Worm (Caenorhabditis elegans) whole organism, early embryonic: ENCODE measurements around the gene R05H5.3.

ENCODE experiments used
- B0310.2 ChIP-seq: sonication (generic microtip); optimal IDR thresholded peaks from 2 replicates; lab custom pipeline; 2016; ENCODE audit warnings: mild to moderate bottlenecking, missing genetic modification characterization, missing compliant biosample characterization
- F13C5.2 ChIP-seq: sonication (generic microtip); optimal IDR thresholded peaks from 2 replicates; lab custom pipeline; 2017; ENCODE audit warnings: mild to moderate bottlenecking, missing genetic modification characterization, inconsistent platforms, missing compliant biosample characterization
- aly-1 ChIP-seq: sonication (generic microtip); optimal IDR thresholded peaks from 2 replicates; lab custom pipeline; 2016; ENCODE audit warnings: missing genetic modification characterization, missing compliant biosample characterization
- ama-1 ChIP-seq: fragments of 150-350 bp; optimal IDR thresholded peaks from 2 replicates; lab custom pipeline; 2014
- ceh-13 ChIP-seq: fragments of 200-800 bp; sonication (Bioruptor generic); optimal IDR thresholded peaks from 2 replicates; lab custom pipeline; 2018; ENCODE audit warnings: mild to moderate bottlenecking, missing genetic modification characterization, missing compliant biosample characterization
- ceh-36 ChIP-seq: sonication (generic microtip); optimal IDR thresholded peaks from 2 replicates; lab custom pipeline; 2016; ENCODE audit warnings: missing genetic modification characterization, inconsistent platforms, missing compliant biosample characterization
- ets-7 ChIP-seq: sonication (generic microtip); optimal IDR thresholded peaks from 2 replicates; lab custom pipeline; 2016; ENCODE audit warnings: missing genotype, missing genetic modification characterization, missing compliant biosample characterization
- flt-1 ChIP-seq: fragments of 200-800 bp; sonication (Bioruptor generic); IDR thresholded peaks from 2 replicates; pipeline ENCODE4 v1.3.6; 2022; ENCODE audit warnings: missing genetic modification characterization, missing compliant biosample characterization
- hmbx-1 ChIP-seq: sonication (generic microtip); optimal IDR thresholded peaks from 2 replicates; lab custom pipeline; 2016; ENCODE audit warnings: mild to moderate bottlenecking, missing genetic modification characterization, missing compliant biosample characterization
- hmg-4 ChIP-seq: fragments of 200-800 bp; sonication (Bioruptor generic); optimal IDR thresholded peaks from 2 replicates; lab custom pipeline; 2018; ENCODE audit warnings: mild to moderate bottlenecking, missing genetic modification characterization, missing compliant biosample characterization
- hnd-1 ChIP-seq: sonication (generic microtip); optimal IDR thresholded peaks from 2 replicates; lab custom pipeline; 2016; ENCODE audit warnings: missing genetic modification characterization, missing compliant biosample characterization
- pes-1 ChIP-seq: fragments of 200-800 bp; sonication (Bioruptor generic); IDR thresholded peaks from 2 replicates; pipeline ENCODE4 v1.3.6; 2022; ENCODE audit warnings: missing genetic modification reagents, missing genetic modification characterization, missing compliant biosample characterization
- scrt-1 ChIP-seq: fragments of 200-800 bp; sonication (Bioruptor generic); IDR thresholded peaks from 2 replicates; pipeline ENCODE4 v1.3.6; 2022; ENCODE audit warnings: missing genetic modification characterization, missing compliant biosample characterization
- sea-1 ChIP-seq: fragments of 200-800 bp; sonication (Bioruptor generic); conservative IDR thresholded peaks from 2 replicates; pipeline ENCODE4 v1.3.6; 2022; ENCODE audit warnings: missing genetic modification characterization, missing compliant biosample characterization
- tbx-11 ChIP-seq: fragments of 200-800 bp; sonication (Bioruptor generic); IDR thresholded peaks from 2 replicates; pipeline ENCODE4 v1.3.6; 2022; ENCODE audit warnings: missing genetic modification characterization, missing compliant biosample characterization
- tbx-37 ChIP-seq: fragments of 200-800 bp; sonication (Bioruptor generic); conservative IDR thresholded peaks from 2 replicates; pipeline ENCODE4 v1.3.6; 2022; ENCODE audit warnings: missing genetic modification reagents, missing genetic modification characterization, missing compliant biosample characterization
- tra-4 ChIP-seq: sonication (generic microtip); optimal IDR thresholded peaks from 2 replicates; lab custom pipeline; 2017; ENCODE audit warnings: missing genetic modification characterization, missing compliant biosample characterization

The R05H5.3 gene

DNA sequence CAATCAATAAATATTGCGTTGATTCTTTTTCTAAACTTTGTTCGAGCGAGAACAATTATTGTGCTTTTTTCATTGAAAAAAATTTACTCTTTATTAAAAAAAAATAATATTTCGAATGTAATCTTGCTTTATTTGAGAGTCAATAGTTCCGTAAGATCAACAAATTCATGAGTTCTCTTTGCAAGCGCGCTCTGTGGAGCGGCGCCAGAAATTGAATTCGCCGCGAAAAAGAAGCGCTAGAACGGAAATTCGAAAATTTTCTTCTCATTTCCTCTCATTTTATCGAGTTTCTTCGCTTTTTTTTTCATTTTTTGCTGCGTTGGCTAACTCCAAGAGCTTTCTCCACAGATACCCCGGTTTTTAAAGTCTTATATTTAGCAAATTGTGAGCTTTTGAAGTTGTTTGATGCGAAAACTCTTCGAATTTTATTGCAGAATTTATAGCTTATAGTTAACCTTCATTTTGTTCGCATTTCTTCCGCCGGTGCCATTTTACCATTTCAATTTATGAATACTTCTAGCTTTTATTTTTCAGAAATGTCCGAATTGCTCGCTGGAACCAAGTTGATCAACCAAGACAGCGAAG lies at the start of gene R05H5.3:
Gene R05H5.3, plus strand, starts transcription at position 535 of the 585 bp plus-strand sequence.
- TF ChIP-seq F13C5.2 (tag; lab: Kevin White, UChicago) (no peak), B0310.2 (tag; lab: Kevin White, UChicago) (no peak), ceh-13 (GFP tag; lab: Kevin White, UChicago) (no peak), flt-1 (no peak), pes-1 (GFP tag; lab: Robert Waterston, UW) (no peak), hmbx-1 (no peak), scrt-1 (GFP tag; lab: Robert Waterston, UW) (no peak)

DNA sequence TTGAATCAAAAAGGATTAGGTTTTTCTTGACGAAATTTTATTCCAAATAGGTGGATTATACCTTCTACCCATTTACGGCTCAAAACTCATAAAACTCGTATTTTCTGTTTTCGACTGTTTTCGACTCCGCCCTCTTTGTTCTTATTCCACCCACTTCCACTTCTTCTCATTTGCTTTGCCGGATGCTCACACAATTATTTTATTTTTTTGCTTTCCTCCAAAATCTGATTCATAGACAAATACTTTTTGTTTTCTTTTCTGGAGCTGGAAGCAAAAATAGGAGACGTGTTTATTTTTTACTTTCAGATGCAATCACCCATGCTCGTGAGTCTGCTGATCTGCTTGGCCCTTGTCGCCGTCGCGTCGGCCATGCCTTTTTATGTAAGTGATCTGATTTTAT lies 42.3 kb upstream of the R05H5.3 start, which contains the start of gene nlp-63:
Gene nlp-63, plus strand, starts transcription at position 301 of the 400 bp plus-strand sequence.
- TF ChIP-seq aly-1: no peak
- no peak for TF ChIP-seq tbx-37 (GFP tag; lab: Robert Waterston, UW)
- no peak for TF ChIP-seq F13C5.2 (tag; lab: Kevin White, UChicago)
- TF ChIP-seq ceh-13 (GFP tag; lab: Kevin White, UChicago): no peak
- no peak for TF ChIP-seq sea-1 (GFP tag; lab: Robert Waterston, UW)
- no peak for TF ChIP-seq scrt-1 (GFP tag; lab: Robert Waterston, UW)
- no peak for TF ChIP-seq hmg-4
- no peak for TF ChIP-seq tra-4 (tag; lab: Kevin White, UChicago)
- no peak for TF ChIP-seq hmbx-1
- no peak for TF ChIP-seq ama-1 (lab: Kevin White, UChicago)
- no peak for TF ChIP-seq flt-1
- TF ChIP-seq hnd-1: no peak

DNA sequence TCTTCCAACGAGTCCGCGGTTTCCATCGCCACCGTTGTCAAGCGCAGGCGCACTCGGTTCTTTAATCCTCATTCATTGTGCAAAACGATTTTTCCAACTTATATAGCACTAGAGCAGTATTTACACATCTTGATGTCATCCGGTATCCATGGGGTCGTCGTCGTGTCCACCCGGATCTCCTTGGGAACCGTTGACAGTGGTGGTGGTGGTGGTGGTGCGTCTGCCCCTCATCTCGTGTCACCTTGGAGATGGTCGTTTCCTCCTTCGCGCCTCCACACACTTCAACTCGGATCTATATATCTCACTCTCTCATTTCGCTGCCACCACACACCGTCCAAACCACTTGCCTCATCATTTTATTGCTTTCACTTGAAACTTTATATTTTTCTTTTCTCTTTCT lies 34.6 kb upstream of the R05H5.3 start:
- TF ChIP-seq tbx-11 (peak; percentile 50; the same call in 1 of the 2 replicates), flt-1 (no peak), sea-1 (GFP tag; lab: Robert Waterston, UW) (no peak), ceh-36 (tag; lab: Kevin White, UChicago) (no peak)

DNA sequence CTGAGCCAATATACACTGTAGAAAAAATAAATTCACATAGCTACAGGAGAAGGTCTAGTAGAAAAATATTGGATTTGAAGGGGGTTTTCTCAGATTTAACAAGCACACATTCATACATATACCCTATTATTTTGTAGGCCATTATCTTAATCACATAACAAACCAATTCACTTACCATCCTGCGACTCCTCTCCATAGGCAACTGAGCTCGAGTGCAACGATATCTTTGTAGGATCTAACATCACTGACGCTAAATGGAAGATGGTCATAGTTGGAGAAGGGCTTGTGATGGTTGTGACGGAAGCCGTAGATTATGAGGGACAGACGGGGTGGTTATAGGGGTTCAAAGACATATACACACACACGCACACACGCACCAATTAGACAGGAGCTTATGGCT lies 33.3 kb upstream of the R05H5.3 start:
- TF ChIP-seq hnd-1 (no peak), ama-1 (lab: Kevin White, UChicago) (no peak), scrt-1 (GFP tag; lab: Robert Waterston, UW) (no peak), hmbx-1 (no peak), tra-4 (tag; lab: Kevin White, UChicago) (no peak), ceh-13 (GFP tag; lab: Kevin White, UChicago) (no peak), pes-1 (GFP tag; lab: Robert Waterston, UW) (no peak), F13C5.2 (tag; lab: Kevin White, UChicago) (no peak)

DNA sequence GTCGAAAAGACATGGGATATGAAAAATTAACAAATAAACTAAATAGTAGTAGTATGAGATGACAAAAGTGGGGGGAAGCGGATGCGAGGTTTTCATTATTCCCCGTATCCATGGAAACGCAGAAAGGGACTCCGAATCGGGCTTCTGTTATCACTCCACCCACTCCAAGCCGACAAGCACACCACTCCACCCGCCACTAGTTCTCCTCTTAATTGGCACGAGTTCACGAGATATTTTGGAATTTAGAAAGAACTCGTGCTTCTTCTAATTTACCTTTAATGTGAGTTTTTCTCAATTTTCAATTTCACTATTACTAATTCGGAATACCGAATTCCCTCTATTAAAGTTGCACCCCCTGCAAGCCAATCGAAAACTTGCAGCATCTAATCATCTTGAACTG lies 31.1 kb upstream of the R05H5.3 start:
- TF ChIP-seq tbx-11: no peak
- TF ChIP-seq hnd-1: no peak
- no peak for TF ChIP-seq aly-1
- no peak for TF ChIP-seq ets-7
- TF ChIP-seq F13C5.2 (tag; lab: Kevin White, UChicago): no peak
- no peak for TF ChIP-seq hmg-4
- no peak for TF ChIP-seq scrt-1 (GFP tag; lab: Robert Waterston, UW)

DNA sequence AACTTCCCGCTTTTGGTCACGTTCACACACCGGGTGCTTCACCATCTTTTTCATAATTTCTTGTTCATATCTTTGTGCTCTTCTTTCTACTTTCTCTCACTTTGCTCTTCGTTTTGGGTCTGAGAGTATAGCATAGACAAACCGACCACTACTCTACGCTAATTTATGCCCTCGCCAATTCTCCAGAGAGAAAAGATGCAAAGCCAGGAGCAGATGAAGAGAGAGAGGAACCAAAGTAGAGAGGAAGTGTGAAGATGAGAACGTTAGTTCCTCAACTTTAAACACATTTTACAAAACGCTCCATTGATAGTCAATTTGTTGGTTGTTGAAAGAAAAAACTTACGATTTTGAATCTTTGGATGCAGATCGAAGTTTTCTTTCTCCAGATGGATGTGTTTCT lies 29.7 kb upstream of the R05H5.3 start:
- TF ChIP-seq scrt-1 (GFP tag; lab: Robert Waterston, UW): no peak
- TF ChIP-seq flt-1: no peak
- TF ChIP-seq tbx-11: no peak
- TF ChIP-seq tbx-37 (GFP tag; lab: Robert Waterston, UW): no peak

DNA sequence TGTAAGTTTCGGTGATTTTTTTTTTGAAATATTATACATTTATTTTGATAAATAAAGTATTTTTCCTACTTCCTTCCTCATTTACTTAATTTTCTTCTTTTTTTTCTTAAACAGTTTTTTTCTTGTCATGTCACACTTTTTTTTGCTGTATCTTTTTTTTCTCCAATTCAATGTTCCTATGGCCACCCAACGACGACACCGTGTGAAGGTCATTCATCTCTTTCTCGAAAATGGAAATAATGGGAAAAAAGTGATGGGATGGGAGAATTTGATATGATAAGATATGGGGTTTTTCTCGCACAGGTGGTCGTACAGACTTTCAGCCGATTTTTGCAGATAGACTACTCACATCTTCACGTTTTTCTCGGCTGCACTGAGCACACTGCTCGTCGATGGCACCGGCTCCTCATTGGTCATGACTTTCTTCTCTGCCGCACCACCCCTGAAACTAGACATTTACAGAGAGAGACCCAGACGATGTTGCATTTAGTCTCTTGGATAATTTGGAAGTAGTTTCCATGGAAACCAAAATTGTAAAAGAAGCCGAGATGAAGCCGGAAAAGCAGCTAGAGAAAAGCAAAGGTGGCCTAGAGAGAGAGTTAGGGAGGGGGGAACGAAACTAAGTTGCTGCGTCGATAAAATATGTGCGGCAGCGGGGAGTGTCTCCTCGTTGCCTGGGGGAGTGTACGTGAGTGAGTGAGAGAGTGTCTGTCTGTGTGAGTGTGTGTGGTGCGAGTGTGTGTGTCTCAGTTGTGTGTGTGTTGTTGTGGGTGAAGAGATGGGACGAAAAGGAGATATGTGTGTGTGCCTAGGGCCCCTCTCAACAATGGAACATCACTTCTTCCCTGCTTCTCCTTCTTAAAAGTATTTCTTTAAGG lies 28.3 kb upstream of the R05H5.3 start, which contains the start of gene daf-19:
Gene daf-19, minus strand, starts transcription at position 442 of the 878 bp plus-strand sequence.
- TF ChIP-seq flt-1 (peak; percentile 17; the same call in 1 of the 2 replicates), F13C5.2 (tag; lab: Kevin White, UChicago) (peak; percentile 77), hmg-4 (peak; percentile 93), ceh-36 (tag; lab: Kevin White, UChicago) (peak; percentile 47), sea-1 (GFP tag; lab: Robert Waterston, UW) (0 out of 2 replicates have a peak, but pooled peaks have one; percentile 39), pes-1 (GFP tag; lab: Robert Waterston, UW) (no peak), ceh-13 (GFP tag; lab: Kevin White, UChicago) (no peak), ets-7 (no peak), tbx-37 (GFP tag; lab: Robert Waterston, UW) (no peak), B0310.2 (tag; lab: Kevin White, UChicago) (peak; percentile 52), ama-1 (lab: Kevin White, UChicago) (no peak), hmbx-1 (peak; percentile 26), tbx-11 (no peak), aly-1 (peak; percentile 87), scrt-1 (GFP tag; lab: Robert Waterston, UW) (peak; percentile 73; the same call in 1 of the 2 replicates), hnd-1 (peak; percentile 24), tra-4 (tag; lab: Kevin White, UChicago) (peak; percentile 62)

DNA sequence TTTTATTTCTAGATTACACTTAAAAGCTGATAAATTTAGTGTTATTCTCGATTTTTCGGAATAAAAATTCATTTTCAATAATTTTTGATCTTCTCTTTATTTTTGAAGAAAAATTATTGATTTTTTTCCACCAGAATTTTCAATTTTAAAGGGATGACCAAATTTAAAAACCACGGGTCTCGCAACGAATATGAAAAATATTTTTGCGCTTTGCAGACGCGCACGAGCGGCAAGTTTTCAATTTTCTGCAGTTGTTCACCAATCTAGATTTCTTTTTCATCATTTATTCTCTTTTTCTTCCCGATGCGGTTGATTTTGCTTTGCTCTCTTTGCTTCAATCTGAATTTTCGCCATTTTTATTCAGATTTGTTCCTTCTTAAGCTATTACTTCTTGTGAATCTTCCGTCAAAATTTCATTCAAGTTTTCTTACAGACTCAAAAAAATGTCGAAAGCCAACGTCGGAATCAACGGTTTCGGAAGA lies 26.5 kb upstream of the R05H5.3 start, which contains the start of gene gpd-4:
Gene gpd-4, plus strand, starts transcription at position 432 of the 482 bp plus-strand sequence.
- no peak for TF ChIP-seq B0310.2 (tag; lab: Kevin White, UChicago)
- TF ChIP-seq pes-1 (GFP tag; lab: Robert Waterston, UW): no peak
- no peak for TF ChIP-seq tbx-11
- no peak for TF ChIP-seq hnd-1
- no peak for TF ChIP-seq scrt-1 (GFP tag; lab: Robert Waterston, UW)
- no peak for TF ChIP-seq aly-1
- TF ChIP-seq flt-1: no peak
- no peak for TF ChIP-seq ceh-13 (GFP tag; lab: Kevin White, UChicago)
- no peak for TF ChIP-seq F13C5.2 (tag; lab: Kevin White, UChicago)
- no peak for TF ChIP-seq sea-1 (GFP tag; lab: Robert Waterston, UW)
- no peak for TF ChIP-seq ceh-36 (tag; lab: Kevin White, UChicago)
- no peak for TF ChIP-seq hmbx-1
- TF ChIP-seq ama-1 (lab: Kevin White, UChicago): no peak
- no peak for TF ChIP-seq tra-4 (tag; lab: Kevin White, UChicago)
